Fruit fly (Drosophila melanogaster): Measurements from ENCODE around the gene Gr64b.

DNA sequence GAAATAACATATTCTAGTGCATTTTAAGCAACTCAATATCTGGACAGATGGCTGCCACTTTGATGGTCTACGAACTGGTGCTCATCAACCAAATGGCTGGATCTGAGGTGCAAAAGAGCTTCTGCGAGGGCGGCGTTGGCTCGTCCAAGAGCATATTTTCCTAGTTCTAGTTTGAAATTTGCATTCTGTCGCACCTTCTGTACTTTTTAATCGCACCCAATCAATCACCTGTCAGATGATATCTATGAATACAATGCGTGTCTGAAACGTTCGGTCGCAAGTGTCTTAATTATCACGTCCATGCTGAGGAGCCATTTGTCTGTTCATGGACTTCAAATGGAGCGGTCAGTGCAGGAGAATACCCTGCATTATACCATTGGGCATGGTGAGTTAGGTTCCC lies 3.4 kb downstream of the Gr64b start, which contains the start of the genes Gr64d and Gr64e:
- TF ChIP-seq psq (optimal IDR thresholded peaks at IDR 0.05) = no peak
- no peak for TF ChIP-seq h (optimal IDR thresholded peaks at IDR 0.05)
- TF ChIP-seq insv (optimal IDR thresholded peaks at IDR 0.05) = no peak
- no peak for TF ChIP-seq Sin3A (optimal IDR thresholded peaks at IDR 0.05)
- no peak for TF ChIP-seq ttk (optimal IDR thresholded peaks at IDR 0.05)
- no peak for TF ChIP-seq Myc (optimal IDR thresholded peaks at IDR 0.05)

Measured in Kc167 (cell line).